Worm (Caenorhabditis elegans): ENCODE measurements around the gene srw-83.
A peak's percentile ranks its signal among the peaks of the same experiment; 100 is the strongest.

The srw-83 gene

ce11 chrV:18462365-18462837, 36.0 kb downstream of the srw-83 start, which contains the start of gene ZK228.4:
ZK228.4 (plus strand) TSS chrV:18462787.
- TF ChIP-seq ceh-44 (GFP tag; IDR thresholded peaks at IDR 0.05) (no peak), dpl-1 (GFP tag; optimal IDR thresholded peaks at IDR 0.05) (no peak), fkh-10 (GFP tag; optimal IDR thresholded peaks at IDR 0.05) (no peak), madf-5 (GFP tag; IDR thresholded peaks at IDR 0.05) (no peak), nhr-41 (GFP tag; IDR thresholded peaks at IDR 0.05) (no peak), daf-16 (GFP tag; optimal IDR thresholded peaks at IDR 0.05) (no peak), daf-16 (tag; optimal IDR thresholded peaks at IDR 0.05) (peak; percentile 18), nhr-76 (tag; optimal IDR thresholded peaks at IDR 0.05) (no peak), hlh-11 (tag; optimal IDR thresholded peaks at IDR 0.05) (no peak), lin-38 (GFP tag; IDR thresholded peaks at IDR 0.05) (no peak), zag-1 (tag; optimal IDR thresholded peaks at IDR 0.05) (no peak), pqm-1 (tag; optimal IDR thresholded peaks at IDR 0.05) (peak; percentile 70), dve-1 (tag; optimal IDR thresholded peaks at IDR 0.05; ENCODE audit: insufficient read depth) (peak; percentile 3), nhr-28 (tag; optimal IDR thresholded peaks at IDR 0.05) (peak; percentile 54), php-3 (GFP tag; IDR thresholded peaks at IDR 0.05) (0 out of 2 replicates have a peak, but pooled peaks have one; percentile 23), ama-1 (optimal IDR thresholded peaks at IDR 0.05) (no peak), unc-130 (GFP tag; optimal IDR thresholded peaks at IDR 0.05) (no peak), lin-29 (GFP tag; IDR thresholded peaks at IDR 0.05) (no peak), nhr-237 (tag; optimal IDR thresholded peaks at IDR 0.05) (no peak), snpc-4 (tag; optimal IDR thresholded peaks at IDR 0.05) (no peak)

ce11 chrV:18468097-18468496, 41.7 kb downstream of the srw-83 start, which contains the start of gene ZK228.13:
ZK228.13 (minus strand) TSS chrV:18468197.
- TF ChIP-seq dve-1 (tag; optimal IDR thresholded peaks at IDR 0.05; ENCODE audit: insufficient read depth) (no peak), unc-39 (tag; optimal IDR thresholded peaks at IDR 0.05) (no peak), nhr-237 (tag; optimal IDR thresholded peaks at IDR 0.05) (no peak), snpc-1.2 (GFP tag; IDR thresholded peaks at IDR 0.05) (no peak), ztf-11 (tag; optimal IDR thresholded peaks at IDR 0.05) (no peak), hmg-1.1 (GFP tag; IDR thresholded peaks at IDR 0.05) (no peak), tra-1 (GFP tag; IDR thresholded peaks at IDR 0.05) (no peak), egl-43 (GFP tag; IDR thresholded peaks at IDR 0.05) (no peak), zag-1 (tag; optimal IDR thresholded peaks at IDR 0.05) (no peak), zfp-3 (GFP tag; conservative IDR thresholded peaks at IDR 0.05) (no peak), ztf-7 (tag; optimal IDR thresholded peaks at IDR 0.05) (no peak), lin-29 (GFP tag; IDR thresholded peaks at IDR 0.05) (no peak), daf-19 (GFP tag; conservative IDR thresholded peaks at IDR 0.05) (no peak), aha-1 (tag) (no peak), nhr-42 (GFP tag; IDR thresholded peaks at IDR 0.05) (no peak), nhr-10 (tag; optimal IDR thresholded peaks at IDR 0.05) (no peak), lin-15B (tag; optimal IDR thresholded peaks at IDR 0.05) (no peak), tag-97 (GFP tag; IDR thresholded peaks at IDR 0.05) (no peak), lin-38 (GFP tag; IDR thresholded peaks at IDR 0.05) (no peak)

ce11 chrV:18473415-18473814, 47.0 kb downstream of the srw-83 start, which contains the start of gene srh-182:
srh-182 (minus strand) TSS chrV:18473515.
- TF ChIP-seq F44E2.7 (GFP tag; IDR thresholded peaks at IDR 0.05) (no peak), aha-1 (tag) (peak; percentile 15)

- TF ChIP-seq egl-27 (tag; optimal IDR thresholded peaks at IDR 0.05) (no peak), D1046.2 (GFP tag; IDR thresholded peaks at IDR 0.05) (no peak), nhr-111 (GFP tag; optimal IDR thresholded peaks at IDR 0.05) (no peak), T26A8.4 (GFP tag; IDR thresholded peaks at IDR 0.05) (no peak)
These were observed 47.8 kb downstream of the srw-83 start, which contains the start of gene srh-181 for ce11 chrV:18474223-18474622. srh-181 (plus strand) TSS chrV:18474523.
